Worm (Caenorhabditis elegans) whole organism, young adult: Measurements from ENCODE around the gene fubl-2.

ENCODE experiments used
- F33H1.4 ChIP-seq: fragments of 200-800 bp; sonication (Bioruptor generic); IDR thresholded peaks from 2 replicates; pipeline ENCODE4 v1.3.6; 2022; ENCODE audit warnings: missing genetic modification reagents, missing genetic modification characterization, missing compliant biosample characterization
- Y95B8A.8 ChIP-seq: fragments of 200-800 bp; sonication (Bioruptor generic); IDR thresholded peaks from 2 replicates; pipeline ENCODE4 v1.3.6; 2022; ENCODE audit warnings: missing genetic modification reagents, missing genetic modification characterization, missing compliant biosample characterization
- cebp-2 ChIP-seq: fragments of 200-800 bp; sonication (Bioruptor generic); IDR thresholded peaks from 2 replicates; pipeline ENCODE4 v1.3.6; 2022; ENCODE audit warnings: missing genetic modification characterization, missing compliant biosample characterization
- ceh-100 ChIP-seq: fragments of 200-800 bp; sonication (Bioruptor generic); IDR thresholded peaks from 2 replicates; pipeline ENCODE4 v1.3.6; 2022; ENCODE audit warnings: missing genetic modification reagents, missing genetic modification characterization, missing compliant biosample characterization
- him-1 ChIP-seq: sonication (generic microtip); optimal IDR thresholded peaks from 2 replicates; lab custom pipeline; 2016; ENCODE audit warnings: missing genotype, missing genetic modification reagents, missing genetic modification characterization, missing compliant biosample characterization
- lir-1 ChIP-seq: fragments of 200-800 bp; sonication (Bioruptor generic); conservative IDR thresholded peaks from 2 replicates; pipeline ENCODE4 v1.3.6; 2022; ENCODE audit warnings: missing genetic modification reagents, missing genetic modification characterization, missing compliant biosample characterization
- nhr-120 ChIP-seq: fragments of 200-800 bp; sonication (Bioruptor generic); IDR thresholded peaks from 2 replicates; pipeline ENCODE4 v1.3.6; 2022; ENCODE audit warnings: missing genetic modification characterization, missing compliant biosample characterization
- sptf-2 ChIP-seq: fragments of 200-800 bp; sonication (Bioruptor generic); optimal IDR thresholded peaks from 2 replicates; lab custom pipeline; 2018; ENCODE audit warnings: mild to moderate bottlenecking, missing genetic modification characterization, missing compliant biosample characterization
- tlf-1 ChIP-seq: fragments of 200-800 bp; sonication (Bioruptor generic); optimal IDR thresholded peaks from 2 replicates; lab custom pipeline; 2018; ENCODE audit warnings: mild to moderate bottlenecking, missing genetic modification characterization, missing compliant biosample characterization
- unc-62 ChIP-seq: fragments of 150-350 bp; optimal IDR thresholded peaks from 2 replicates; lab custom pipeline; 2014; ENCODE audit warnings: missing biosample characterization, missing genetic modification reagents, missing genetic modification characterization

DNA sequence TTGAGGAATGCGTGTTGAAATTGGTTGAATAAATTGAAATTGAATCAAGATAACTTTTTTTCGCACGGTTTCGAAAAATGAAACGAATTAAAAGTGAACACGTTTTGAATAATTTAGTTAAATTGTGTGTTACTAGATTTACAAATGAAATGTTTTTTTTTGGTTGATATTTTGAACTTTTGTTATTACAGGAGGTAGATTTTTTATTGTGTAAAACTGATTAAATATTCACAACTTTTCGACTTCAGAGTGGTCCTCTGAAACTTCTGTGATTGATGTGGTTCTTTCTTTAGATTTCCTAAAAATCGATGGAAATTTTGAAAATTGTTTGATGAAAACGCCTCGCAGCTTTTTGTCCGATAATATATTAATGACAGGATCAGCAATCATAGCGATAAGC is 11.2 kb downstream of the fubl-2 start, which contains the start of gene ZK418.13:
- TF ChIP-seq F33H1.4 (no peak), ceh-100 (GFP tag; lab: Robert Waterston, UW) (no peak), nhr-120 (GFP tag; lab: Robert Waterston, UW) (no peak), unc-62 (GFP tag; lab: Kevin White, UChicago) (no peak), Y95B8A.8 (GFP tag; lab: Robert Waterston, UW) (no peak), cebp-2 (GFP tag; lab: Robert Waterston, UW) (no peak), sptf-2 (GFP tag; lab: Kevin White, UChicago) (no peak), him-1 (tag; lab: Kevin White, UChicago) (no peak), tlf-1 (GFP tag; lab: Kevin White, UChicago) (no peak), lir-1 (GFP tag; lab: Robert Waterston, UW) (no peak)
